Worm (Caenorhabditis elegans) whole organism, early embryonic: ENCODE results near the gene clec-66.

Experiments
- B0310.2 ChIP-seq: sonication (generic microtip); optimal IDR thresholded peaks from 2 replicates; lab custom pipeline; 2016; ENCODE audit warnings: mild to moderate bottlenecking, missing genetic modification characterization, missing compliant biosample characterization
- F13C5.2 ChIP-seq: sonication (generic microtip); optimal IDR thresholded peaks from 2 replicates; lab custom pipeline; 2017; ENCODE audit warnings: mild to moderate bottlenecking, missing genetic modification characterization, inconsistent platforms, missing compliant biosample characterization
- aly-1 ChIP-seq: sonication (generic microtip); optimal IDR thresholded peaks from 2 replicates; lab custom pipeline; 2016; ENCODE audit warnings: missing genetic modification characterization, missing compliant biosample characterization
- ama-1 ChIP-seq: fragments of 150-350 bp; optimal IDR thresholded peaks from 2 replicates; lab custom pipeline; 2014
- ceh-13 ChIP-seq: fragments of 200-800 bp; sonication (Bioruptor generic); optimal IDR thresholded peaks from 2 replicates; lab custom pipeline; 2018; ENCODE audit warnings: mild to moderate bottlenecking, missing genetic modification characterization, missing compliant biosample characterization
- ceh-36 ChIP-seq: sonication (generic microtip); optimal IDR thresholded peaks from 2 replicates; lab custom pipeline; 2016; ENCODE audit warnings: missing genetic modification characterization, inconsistent platforms, missing compliant biosample characterization
- ets-7 ChIP-seq: sonication (generic microtip); optimal IDR thresholded peaks from 2 replicates; lab custom pipeline; 2016; ENCODE audit warnings: missing genotype, missing genetic modification characterization, missing compliant biosample characterization
- flt-1 ChIP-seq: fragments of 200-800 bp; sonication (Bioruptor generic); IDR thresholded peaks from 2 replicates; pipeline ENCODE4 v1.3.6; 2022; ENCODE audit warnings: missing genetic modification characterization, missing compliant biosample characterization
- hmbx-1 ChIP-seq: sonication (generic microtip); optimal IDR thresholded peaks from 2 replicates; lab custom pipeline; 2016; ENCODE audit warnings: mild to moderate bottlenecking, missing genetic modification characterization, missing compliant biosample characterization
- hmg-4 ChIP-seq: fragments of 200-800 bp; sonication (Bioruptor generic); optimal IDR thresholded peaks from 2 replicates; lab custom pipeline; 2018; ENCODE audit warnings: mild to moderate bottlenecking, missing genetic modification characterization, missing compliant biosample characterization
- hnd-1 ChIP-seq: sonication (generic microtip); optimal IDR thresholded peaks from 2 replicates; lab custom pipeline; 2016; ENCODE audit warnings: missing genetic modification characterization, missing compliant biosample characterization
- pes-1 ChIP-seq: fragments of 200-800 bp; sonication (Bioruptor generic); IDR thresholded peaks from 2 replicates; pipeline ENCODE4 v1.3.6; 2022; ENCODE audit warnings: missing genetic modification reagents, missing genetic modification characterization, missing compliant biosample characterization
- scrt-1 ChIP-seq: fragments of 200-800 bp; sonication (Bioruptor generic); IDR thresholded peaks from 2 replicates; pipeline ENCODE4 v1.3.6; 2022; ENCODE audit warnings: missing genetic modification characterization, missing compliant biosample characterization
- sea-1 ChIP-seq: fragments of 200-800 bp; sonication (Bioruptor generic); conservative IDR thresholded peaks from 2 replicates; pipeline ENCODE4 v1.3.6; 2022; ENCODE audit warnings: missing genetic modification characterization, missing compliant biosample characterization
- tbx-11 ChIP-seq: fragments of 200-800 bp; sonication (Bioruptor generic); IDR thresholded peaks from 2 replicates; pipeline ENCODE4 v1.3.6; 2022; ENCODE audit warnings: missing genetic modification characterization, missing compliant biosample characterization
- tbx-37 ChIP-seq: fragments of 200-800 bp; sonication (Bioruptor generic); conservative IDR thresholded peaks from 2 replicates; pipeline ENCODE4 v1.3.6; 2022; ENCODE audit warnings: missing genetic modification reagents, missing genetic modification characterization, missing compliant biosample characterization
- tra-4 ChIP-seq: sonication (generic microtip); optimal IDR thresholded peaks from 2 replicates; lab custom pipeline; 2017; ENCODE audit warnings: missing genetic modification characterization, missing compliant biosample characterization

The clec-66 gene

DNA sequence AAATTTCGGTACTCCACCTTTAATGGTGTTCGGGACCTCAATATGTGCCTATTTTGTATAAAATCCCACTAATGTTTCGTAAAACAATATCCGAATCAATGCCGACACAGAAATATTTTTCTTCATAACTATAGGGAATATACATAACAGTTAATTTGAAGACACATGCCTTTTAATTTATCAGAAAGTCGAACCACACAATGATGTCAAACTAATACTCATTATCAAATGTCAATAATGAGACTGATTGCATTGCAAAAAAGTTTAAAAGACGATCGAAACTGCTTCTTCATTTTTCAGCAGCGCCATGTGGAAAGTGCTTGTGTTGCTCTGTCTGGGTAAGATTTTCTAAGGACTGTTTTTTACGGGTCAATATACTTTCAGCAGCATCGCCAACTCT lies 3.2 kb upstream of the clec-66 start, which contains the start of gene clec-65:
Gene clec-65, plus strand, starts transcription at position 301 of the 400 bp plus-strand sequence.
- TF ChIP-seq ama-1 (lab: Kevin White, UChicago): no peak
- no peak for TF ChIP-seq hmbx-1 (tag; lab: Kevin White, UChicago)
- TF ChIP-seq hnd-1 (tag; lab: Kevin White, UChicago): no peak
- no peak for TF ChIP-seq sea-1 (GFP tag; lab: Robert Waterston, UW)
- no peak for TF ChIP-seq B0310.2 (tag; lab: Kevin White, UChicago)
- no peak for TF ChIP-seq aly-1
- TF ChIP-seq tbx-37: no peak
- no peak for TF ChIP-seq scrt-1 (GFP tag; lab: Robert Waterston, UW)
- TF ChIP-seq ceh-36 (tag; lab: Kevin White, UChicago): no peak
- TF ChIP-seq tbx-11 (GFP tag; lab: Robert Waterston, UW): no peak
- no peak for TF ChIP-seq flt-1 (GFP tag; lab: Robert Waterston, UW)
- no peak for TF ChIP-seq tra-4 (tag; lab: Kevin White, UChicago)
- no peak for TF ChIP-seq pes-1 (GFP tag; lab: Robert Waterston, UW)

DNA sequence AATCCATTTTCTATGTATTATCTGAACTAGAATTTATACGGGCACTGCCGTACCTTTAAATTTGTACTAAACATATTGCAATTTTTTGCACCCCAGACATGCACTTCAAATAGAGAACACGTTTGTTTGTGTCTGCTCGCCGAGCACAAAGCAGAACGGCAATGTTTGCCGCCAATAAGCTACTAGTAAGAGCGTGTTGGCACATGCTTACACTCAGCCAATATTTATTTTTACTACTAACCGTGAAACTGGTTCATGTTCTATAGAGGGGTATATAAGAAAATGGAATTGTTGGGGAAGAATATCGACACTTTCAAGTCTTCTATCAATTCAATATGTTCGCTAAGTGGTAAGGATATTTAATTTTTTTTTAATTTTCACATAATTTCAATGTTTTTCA lies 2.9 kb downstream of the clec-66 start, which contains the start of gene nspb-11:
Gene nspb-11, plus strand, starts transcription at position 301 of the 400 bp plus-strand sequence.
- TF ChIP-seq ets-7 (tag; lab: Kevin White, UChicago) (no peak), scrt-1 (GFP tag; lab: Robert Waterston, UW) (no peak), hmg-4 (GFP tag; lab: Kevin White, UChicago) (no peak), ceh-36 (tag; lab: Kevin White, UChicago) (no peak), tbx-37 (no peak), sea-1 (GFP tag; lab: Robert Waterston, UW) (no peak)

DNA sequence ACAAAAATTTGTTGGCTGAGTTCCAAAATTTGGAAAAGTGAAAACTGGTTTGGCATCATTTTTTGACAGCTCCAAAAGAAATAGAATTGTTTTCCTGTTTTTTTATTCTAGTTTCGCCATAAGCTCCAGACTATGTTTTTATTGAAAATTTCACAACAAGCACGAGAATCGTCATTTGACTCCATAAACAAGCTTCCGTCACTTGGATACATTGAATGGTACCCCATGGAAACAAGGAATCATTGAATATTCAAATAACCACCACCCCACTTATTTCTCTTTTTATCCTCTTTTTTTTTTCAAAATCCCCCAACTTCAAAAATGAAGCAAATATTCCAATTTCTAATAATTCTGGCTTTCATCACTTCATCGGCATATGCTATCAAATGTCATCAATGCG lies 4.6 kb downstream of the clec-66 start, which contains the start of gene ddn-2:
Gene ddn-2, plus strand, starts transcription at position 301 of the 400 bp plus-strand sequence.
- TF ChIP-seq hmg-4 (GFP tag; lab: Kevin White, UChicago): no peak
- no peak for TF ChIP-seq ets-7 (tag; lab: Kevin White, UChicago)
- TF ChIP-seq ama-1 (lab: Kevin White, UChicago): no peak
- TF ChIP-seq B0310.2 (tag; lab: Kevin White, UChicago): no peak
- TF ChIP-seq tbx-37: no peak
- TF ChIP-seq ceh-13 (GFP tag; lab: Kevin White, UChicago): no peak
- TF ChIP-seq scrt-1 (GFP tag; lab: Robert Waterston, UW): no peak
- no peak for TF ChIP-seq tra-4 (tag; lab: Kevin White, UChicago)
- TF ChIP-seq pes-1 (GFP tag; lab: Robert Waterston, UW): no peak
- no peak for TF ChIP-seq flt-1 (GFP tag; lab: Robert Waterston, UW)
- TF ChIP-seq ceh-36 (tag; lab: Kevin White, UChicago): no peak

DNA sequence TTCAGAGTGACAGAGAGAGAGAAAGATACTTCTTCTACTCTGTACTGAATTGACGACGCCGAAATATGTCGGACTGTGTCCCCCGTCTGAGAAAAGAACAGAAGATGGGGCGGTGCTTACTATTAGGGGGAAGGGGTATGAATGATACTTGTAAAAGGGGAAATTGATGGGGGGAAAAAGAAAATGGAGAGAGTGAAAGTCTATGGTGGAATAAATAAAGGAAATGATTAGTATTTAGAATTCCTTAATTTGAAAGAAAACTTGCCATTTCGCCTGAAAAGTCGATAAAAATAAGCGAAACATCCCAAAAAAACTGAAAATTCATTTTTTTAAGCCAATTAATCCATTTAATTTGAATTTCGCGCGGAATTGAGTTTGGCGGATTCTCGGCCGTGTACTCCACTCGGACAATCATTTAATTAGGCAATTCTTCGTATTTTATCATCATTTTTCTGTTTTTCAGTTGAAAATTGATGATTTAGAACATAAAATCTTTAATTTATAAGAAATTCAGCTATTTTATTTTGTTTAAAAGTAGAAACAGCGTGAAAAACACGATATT lies 10.4 kb downstream of the clec-66 start, which contains the start of gene F35C5.12:
Gene F35C5.12, minus strand, starts transcription at position 51 of the 562 bp plus-strand sequence.
- TF ChIP-seq tbx-11 (GFP tag; lab: Robert Waterston, UW) (no peak), hnd-1 (tag; lab: Kevin White, UChicago) (no peak), ama-1 (lab: Kevin White, UChicago) (no peak), ets-7 (tag; lab: Kevin White, UChicago) (no peak), ceh-36 (tag; lab: Kevin White, UChicago) (no peak), flt-1 (GFP tag; lab: Robert Waterston, UW) (no peak), tra-4 (tag; lab: Kevin White, UChicago) (no peak), scrt-1 (GFP tag; lab: Robert Waterston, UW) (no peak), tbx-37 (no peak), hmbx-1 (tag; lab: Kevin White, UChicago) (no peak), ceh-13 (GFP tag; lab: Kevin White, UChicago) (no peak), pes-1 (GFP tag; lab: Robert Waterston, UW) (no peak), hmg-4 (GFP tag; lab: Kevin White, UChicago) (no peak), F13C5.2 (tag; lab: Kevin White, UChicago) (no peak)

DNA sequence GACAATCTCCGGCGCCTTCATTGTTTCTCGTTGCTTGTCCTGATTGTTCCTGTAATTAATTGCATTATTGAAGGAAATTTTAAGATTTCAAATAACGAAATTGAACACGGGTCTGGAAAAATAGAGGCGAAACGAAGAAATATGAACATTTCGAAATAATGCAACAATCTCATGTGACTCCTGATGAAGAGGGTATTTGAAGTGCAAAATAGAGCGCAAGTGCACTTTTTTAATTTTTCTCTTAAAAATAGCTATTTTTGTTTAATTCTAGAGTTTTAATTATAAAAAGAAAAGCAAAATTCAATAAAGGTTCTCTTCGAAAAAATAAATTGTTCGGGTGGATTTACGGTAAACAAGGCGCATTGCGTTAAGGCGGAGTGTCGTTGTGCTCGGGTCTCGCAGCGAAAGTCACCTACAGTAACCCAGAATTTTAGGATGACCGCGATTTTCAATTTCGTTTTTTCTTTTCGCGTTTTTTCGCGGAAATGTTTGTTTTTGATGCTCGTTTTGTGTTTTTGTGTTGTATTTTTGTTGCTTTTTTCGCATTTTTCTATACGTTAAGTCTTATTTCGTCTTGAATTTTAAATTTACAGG lies 14.9 kb downstream of the clec-66 start, which contains the start of the genes F58G1.2 and wago-4:
Gene F58G1.2, minus strand, starts transcription at position 51 of the 594 bp plus-strand sequence.
Gene wago-4, plus strand, starts transcription at position 592 of the 594 bp plus-strand sequence.
- TF ChIP-seq hnd-1 (tag; lab: Kevin White, UChicago): no peak
- TF ChIP-seq tbx-11 (GFP tag; lab: Robert Waterston, UW): no peak
- TF ChIP-seq flt-1 (GFP tag; lab: Robert Waterston, UW): no peak
- no peak for TF ChIP-seq pes-1 (GFP tag; lab: Robert Waterston, UW)
- no peak for TF ChIP-seq hmbx-1 (tag; lab: Kevin White, UChicago)
- no peak for TF ChIP-seq ama-1 (lab: Kevin White, UChicago)
- TF ChIP-seq tbx-37: no peak
- TF ChIP-seq ceh-13 (GFP tag; lab: Kevin White, UChicago): no peak
- TF ChIP-seq F13C5.2 (tag; lab: Kevin White, UChicago): no peak
- TF ChIP-seq aly-1: no peak
- TF ChIP-seq scrt-1 (GFP tag; lab: Robert Waterston, UW): no peak
- TF ChIP-seq ets-7 (tag; lab: Kevin White, UChicago): no peak
- TF ChIP-seq sea-1 (GFP tag; lab: Robert Waterston, UW): no peak
- no peak for TF ChIP-seq tra-4 (tag; lab: Kevin White, UChicago)
- TF ChIP-seq hmg-4 (GFP tag; lab: Kevin White, UChicago): no peak
- TF ChIP-seq ceh-36 (tag; lab: Kevin White, UChicago): no peak

DNA sequence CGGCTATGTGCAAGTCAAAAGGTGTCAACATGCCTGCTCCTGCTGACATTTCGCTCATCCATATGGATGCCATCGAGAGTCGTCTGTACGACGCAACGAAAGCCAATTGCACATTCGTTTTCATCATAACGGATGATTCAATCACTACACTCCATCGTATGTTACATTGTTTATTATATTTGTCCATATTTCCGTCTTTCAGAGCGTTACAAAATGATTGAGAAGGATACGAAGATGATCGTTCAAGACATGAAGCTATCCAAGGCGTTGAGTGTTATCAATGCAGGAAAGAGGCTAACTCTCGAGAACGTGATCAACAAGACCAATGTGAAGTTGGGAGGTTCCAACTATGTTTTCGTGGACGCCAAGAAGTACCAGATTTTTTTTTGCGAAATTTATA lies 17.3 kb downstream of the clec-66 start:
- TF ChIP-seq ets-7 (tag; lab: Kevin White, UChicago): no peak
- TF ChIP-seq sea-1 (GFP tag; lab: Robert Waterston, UW): no peak
- no peak for TF ChIP-seq hmbx-1 (tag; lab: Kevin White, UChicago)
- no peak for TF ChIP-seq hnd-1 (tag; lab: Kevin White, UChicago)
- no peak for TF ChIP-seq tbx-11 (GFP tag; lab: Robert Waterston, UW)
- no peak for TF ChIP-seq ceh-13 (GFP tag; lab: Kevin White, UChicago)
